Worm (Caenorhabditis elegans): ENCODE measurements around the gene ins-31.

ce11 chrII:3172176-3172575, 45.3 kb downstream of the ins-31 start, which contains the start of gene Y27F2A.10:
- TF ChIP-seq zip-8 (tag; optimal IDR thresholded peaks at IDR 0.05) (no peak), pha-4 (tag; optimal IDR thresholded peaks at IDR 0.05) (no peak), mep-1 (tag; optimal IDR thresholded peaks at IDR 0.05) (no peak), nhr-237 (tag; optimal IDR thresholded peaks at IDR 0.05) (no peak), nhr-12 (tag; optimal IDR thresholded peaks at IDR 0.05) (no peak), unc-120 (tag; optimal IDR thresholded peaks at IDR 0.05; ENCODE audit: poor library complexity, severe bottlenecking) (no peak), snpc-4 (tag; optimal IDR thresholded peaks at IDR 0.05) (no peak), nhr-76 (tag; optimal IDR thresholded peaks at IDR 0.05) (no peak), unc-62 (GFP tag; optimal IDR thresholded peaks at IDR 0.05) (no peak), elt-1 (tag; optimal IDR thresholded peaks at IDR 0.05; ENCODE audit: borderline replicate concordance, insufficient read depth) (no peak), blmp-1 (tag; optimal IDR thresholded peaks at IDR 0.05) (no peak)

Measured in whole organism, mixed stage, embryonic.